Fruit fly (Drosophila melanogaster) whole organism, embryonic: Measurements from ENCODE around the gene ghi.
A peak's percentile ranks its signal among the peaks of the same experiment; 100 is the strongest.

Source experiments
- Abd-B ChIP-seq: fragments of 200-800 bp; sonication (Bioruptor generic); optimal IDR thresholded peaks from 2 replicates; lab custom pipeline; 2018; ENCODE audit warnings: missing biosample characterization, mild to moderate bottlenecking, missing genetic modification characterization, moderate library complexity
- CG10321 ChIP-seq: fragments of 200-800 bp; sonication (Bioruptor generic); IDR thresholded peaks from 2 replicates; pipeline ENCODE4 v1.3.6; 2022; ENCODE audit warnings: missing biosample characterization, missing genetic modification characterization
- CG12104 ChIP-seq: fragments of 200-800 bp; sonication (Bioruptor generic); optimal IDR thresholded peaks from 3 replicates; lab custom pipeline; 2016; ENCODE audit warnings: missing biosample characterization, missing genetic modification characterization
- CG12155 ChIP-seq: fragments of 200-800 bp; sonication (Bioruptor generic); optimal IDR thresholded peaks from 3 replicates; lab custom pipeline; 2016; ENCODE audit warnings: missing biosample characterization, missing genetic modification characterization
- CG12299 ChIP-seq: fragments of 200-800 bp; sonication (Bioruptor generic); optimal IDR thresholded peaks from 2 replicates; lab custom pipeline; 2018; ENCODE audit warnings: missing biosample characterization, mild to moderate bottlenecking, missing genetic modification characterization
- CG12391 ChIP-seq: fragments of 200-800 bp; sonication (Bioruptor generic); optimal IDR thresholded peaks from 3 replicates; lab custom pipeline; 2018; ENCODE audit warnings: missing biosample characterization, mild to moderate bottlenecking, missing genetic modification characterization, moderate library complexity
- CG12769 ChIP-seq: fragments of 200-800 bp; sonication (Bioruptor generic); optimal IDR thresholded peaks from 2 replicates; lab custom pipeline; 2019; ENCODE audit warnings: missing biosample characterization, mild to moderate bottlenecking, missing genetic modification characterization, moderate library complexity
- CG13287 ChIP-seq: fragments of 200-800 bp; sonication (Bioruptor generic); IDR thresholded peaks from 2 replicates; pipeline ENCODE4 v1.3.6; 2022; ENCODE audit warnings: missing biosample characterization, missing genetic modification characterization; ENCODE audit not compliant: partially characterized antibody
- CG13775 ChIP-seq: fragments of 200-800 bp; sonication (Bioruptor generic); optimal IDR thresholded peaks from 3 replicates; lab custom pipeline; 2017; ENCODE audit warnings: missing biosample characterization, mild to moderate bottlenecking, missing genetic modification characterization
- CG14014 ChIP-seq: fragments of 200-800 bp; sonication (Bioruptor generic); IDR thresholded peaks from 2 replicates; pipeline ENCODE4 v1.3.6; 2022; ENCODE audit warnings: missing biosample characterization, missing genetic modification characterization
- CG14710 ChIP-seq: fragments of 200-800 bp; sonication (Bioruptor generic); optimal IDR thresholded peaks from 3 replicates; lab custom pipeline; 2019; ENCODE audit warnings: missing biosample characterization, mild to moderate bottlenecking, missing genetic modification characterization, moderate library complexity
- CG17385 ChIP-seq: fragments of 200-800 bp; sonication (Bioruptor generic); optimal IDR thresholded peaks from 3 replicates; lab custom pipeline; 2018; ENCODE audit warnings: missing biosample characterization, mild to moderate bottlenecking, missing genetic modification characterization
- CG2202 ChIP-seq: fragments of 200-800 bp; sonication (Bioruptor generic); optimal IDR thresholded peaks from 2 replicates; lab custom pipeline; 2018; ENCODE audit warnings: missing biosample characterization, mild to moderate bottlenecking, missing genetic modification characterization
- CG2875 ChIP-seq: fragments of 200-800 bp; sonication (Bioruptor generic); optimal IDR thresholded peaks from 2 replicates; lab custom pipeline; 2017; ENCODE audit warnings: missing biosample characterization, mild to moderate bottlenecking, missing genetic modification characterization, missing genetic modification reagents
- CG3065 ChIP-seq: fragments of 200-800 bp; sonication (Bioruptor generic); optimal IDR thresholded peaks from 2 replicates; lab custom pipeline; 2016; ENCODE audit warnings: missing biosample characterization, missing genetic modification characterization
- CG31441 ChIP-seq: fragments of 200-800 bp; sonication (Bioruptor generic); IDR thresholded peaks from 2 replicates; pipeline ENCODE4 v1.3.6; 2022; ENCODE audit warnings: missing biosample characterization, missing genetic modification characterization
- CG34422 ChIP-seq: fragments of 200-800 bp; sonication (Bioruptor generic); IDR thresholded peaks from 3 replicates; pipeline ENCODE4 v1.3.6; 2022; ENCODE audit warnings: missing biosample characterization, missing genetic modification characterization
- CG4404 ChIP-seq: fragments of 200-800 bp; sonication (Bioruptor generic); IDR thresholded peaks from 2 replicates; pipeline ENCODE4 v1.3.6; 2022; ENCODE audit warnings: missing biosample characterization, missing genetic modification characterization
- CG5180 ChIP-seq: fragments of 200-800 bp; sonication (Bioruptor generic); optimal IDR thresholded peaks from 3 replicates; lab custom pipeline; 2017; ENCODE audit warnings: missing biosample characterization, missing genetic modification characterization, mild to moderate bottlenecking, moderate library complexity, missing genetic modification reagents
- CG6272 ChIP-seq: fragments of 200-800 bp; sonication (Bioruptor generic); IDR thresholded peaks from 2 replicates; pipeline ENCODE4 v1.3.6; 2022; ENCODE audit warnings: missing biosample characterization, missing genetic modification characterization
- CG6854 ChIP-seq: fragments of 200-800 bp; sonication (Bioruptor generic); optimal IDR thresholded peaks from 3 replicates; lab custom pipeline; 2017; ENCODE audit warnings: missing biosample characterization, mild to moderate bottlenecking, missing genetic modification characterization
- CG7745 ChIP-seq: fragments of 200-800 bp; sonication (Bioruptor generic); optimal IDR thresholded peaks from 2 replicates; lab custom pipeline; 2018; ENCODE audit warnings: missing biosample characterization, mild to moderate bottlenecking, missing genetic modification characterization, moderate library complexity
- CG9817 ChIP-seq: fragments of 200-800 bp; sonication (Bioruptor generic); optimal IDR thresholded peaks from 2 replicates; lab custom pipeline; 2018; ENCODE audit warnings: missing biosample characterization, mild to moderate bottlenecking, missing genetic modification characterization, moderate library complexity
- CrebB ChIP-seq: fragments of 200-800 bp; sonication (Bioruptor generic); optimal IDR thresholded peaks from 3 replicates; lab custom pipeline; 2018; ENCODE audit warnings: missing biosample characterization, mild to moderate bottlenecking, missing genetic modification characterization
- Dp ChIP-seq: fragments of 200-800 bp; sonication (Bioruptor generic); optimal IDR thresholded peaks from 2 replicates; lab custom pipeline; 2018; ENCODE audit warnings: missing biosample characterization, mild to moderate bottlenecking, missing genetic modification characterization, moderate library complexity
- Drgx ChIP-seq: fragments of 200-800 bp; sonication (Bioruptor generic); IDR thresholded peaks from 2 replicates; pipeline ENCODE4 v1.3.6; 2022; ENCODE audit warnings: missing biosample characterization, missing genetic modification characterization
- H15 ChIP-seq: fragments of 200-800 bp; sonication (Bioruptor generic); IDR thresholded peaks from 3 replicates; pipeline ENCODE4 v1.3.6; 2022; ENCODE audit warnings: missing biosample characterization, missing genetic modification characterization
- H2.0 ChIP-seq: fragments of 200-800 bp; sonication (Bioruptor generic); IDR thresholded peaks from 2 replicates; pipeline ENCODE4 v1.3.6; 2022; ENCODE audit warnings: missing biosample characterization, missing genetic modification characterization
- HLHmδ ChIP-seq: fragments of 200-800 bp; sonication (Bioruptor generic); optimal IDR thresholded peaks from 2 replicates; lab custom pipeline; 2018; ENCODE audit warnings: missing biosample characterization, mild to moderate bottlenecking, missing genetic modification characterization, moderate library complexity
- Hr3 ChIP-seq: fragments of 200-800 bp; sonication (Bioruptor generic); optimal IDR thresholded peaks from 3 replicates; lab custom pipeline; 2016; ENCODE audit warnings: missing biosample characterization, missing genetic modification characterization
- Jarid2 ChIP-seq: fragments of 200-800 bp; sonication (Bioruptor generic); optimal IDR thresholded peaks from 3 replicates; lab custom pipeline; 2017; ENCODE audit warnings: mild to moderate bottlenecking, missing biosample characterization, missing genetic modification reagents, missing genetic modification characterization
- Med ChIP-seq: fragments of 200-800 bp; sonication (Bioruptor generic); peaks from one replicate; lab custom pipeline; 2016; ENCODE audit warnings: missing biosample characterization, missing genetic modification characterization, mild to moderate bottlenecking, inconsistent platforms, moderate library complexity
- NK7.1 ChIP-seq: fragments of 200-800 bp; sonication (Bioruptor generic); optimal IDR thresholded peaks from 3 replicates; lab custom pipeline; 2016; ENCODE audit warnings: missing biosample characterization, missing genetic modification characterization
- Neu2 ChIP-seq: fragments of 200-800 bp; sonication (Bioruptor generic); optimal IDR thresholded peaks from 3 replicates; lab custom pipeline; 2016; ENCODE audit warnings: missing biosample characterization, missing genetic modification characterization, borderline replicate concordance
- Nf-YA ChIP-seq: fragments of 200-800 bp; sonication (Bioruptor generic); IDR thresholded peaks from 2 replicates; pipeline ENCODE4 v1.3.6; 2022; ENCODE audit warnings: missing biosample characterization, missing genetic modification characterization
- Nf-YB ChIP-seq: fragments of 200-800 bp; sonication (Bioruptor generic); optimal IDR thresholded peaks from 3 replicates; lab custom pipeline; 2019; ENCODE audit warnings: missing biosample characterization, mild to moderate bottlenecking, missing genetic modification characterization, moderate library complexity
- Optix ChIP-seq: fragments of 200-800 bp; sonication (Bioruptor generic); IDR thresholded peaks from 3 replicates; pipeline ENCODE4 v1.3.6; 2022; ENCODE audit warnings: missing biosample characterization, missing genetic modification characterization
- abd-A ChIP-seq: fragments of 200-800 bp; sonication (Bioruptor generic); optimal IDR thresholded peaks from 3 replicates; lab custom pipeline; 2019; ENCODE audit warnings: missing biosample characterization, mild to moderate bottlenecking, missing genetic modification characterization, moderate library complexity
- ara ChIP-seq: fragments of 200-800 bp; sonication (Bioruptor generic); IDR thresholded peaks from 2 replicates; pipeline ENCODE4 v1.3.6; 2022; ENCODE audit warnings: missing biosample characterization, missing genetic modification characterization
- btn ChIP-seq: fragments of 200-800 bp; sonication (Bioruptor generic); optimal IDR thresholded peaks from 2 replicates; lab custom pipeline; 2016; ENCODE audit warnings: missing biosample characterization, missing genetic modification characterization
- chn ChIP-seq: fragments of 200-800 bp; sonication (Bioruptor generic); optimal IDR thresholded peaks from 2 replicates; lab custom pipeline; 2016; ENCODE audit warnings: missing biosample characterization, missing genetic modification characterization
- ci ChIP-seq: fragments of 200-800 bp; sonication (Bioruptor generic); IDR thresholded peaks from 3 replicates; pipeline ENCODE4 v1.3.6; 2022; ENCODE audit warnings: missing biosample characterization, missing genetic modification characterization
- crol ChIP-seq: fragments of 200-800 bp; sonication (Bioruptor generic); IDR thresholded peaks from 2 replicates; pipeline ENCODE4 v1.3.6; 2022; ENCODE audit warnings: missing biosample characterization, missing genetic modification characterization
- hth ChIP-seq: fragments of >200 bp; optimal IDR thresholded peaks from 2 replicates; lab custom pipeline; 2017; ENCODE audit warnings: inconsistent platforms
- onecut ChIP-seq: fragments of 200-800 bp; sonication (Bioruptor generic); IDR thresholded peaks from 2 replicates; pipeline ENCODE4 v1.3.6; 2022; ENCODE audit warnings: missing biosample characterization, missing genetic modification characterization
- stc ChIP-seq: fragments of 200-800 bp; sonication (Bioruptor generic); IDR thresholded peaks from 2 replicates; pipeline ENCODE4 v1.3.6; 2022; ENCODE audit warnings: missing biosample characterization, missing genetic modification characterization
- toy ChIP-seq: fragments of 200-800 bp; sonication (Bioruptor generic); IDR thresholded peaks from 2 replicates; pipeline ENCODE4 v1.3.6; 2022; ENCODE audit warnings: missing biosample characterization, missing genetic modification characterization
- trh ChIP-seq: fragments of 200-800 bp; sonication (Bioruptor generic); optimal IDR thresholded peaks from 2 replicates; lab custom pipeline; 2016; ENCODE audit warnings: missing biosample characterization, missing genetic modification characterization
- ttk ChIP-seq: fragments of 200-800 bp; sonication (Bioruptor generic); IDR thresholded peaks from 2 replicates; pipeline ENCODE4 v2.1.2; 2022; ENCODE audit warnings: missing biosample characterization, missing genetic modification characterization
- vvl ChIP-seq: fragments of 200-800 bp; sonication (Bioruptor generic); IDR thresholded peaks from 2 replicates; pipeline ENCODE4 v1.3.6; 2022; ENCODE audit warnings: missing biosample characterization, missing genetic modification characterization
- zfh2 ChIP-seq: fragments of 200-800 bp; sonication (Bioruptor generic); optimal IDR thresholded peaks from 2 replicates; lab custom pipeline; 2016; ENCODE audit warnings: missing biosample characterization, missing genetic modification characterization

ghi gene

dm6 chr3L:9441907-9442479 lies 9.7 kb upstream of the ghi start, which contains the start of the genes Bet3 and Nf-YA (continued):
- TF ChIP-seq CG13287 (GFP tag; lab: Robert Waterston, UW) (peak; percentile 88), abd-A (tag; lab: Kevin White, UChicago) (no peak), CG4404 (GFP tag; lab: Robert Waterston, UW) (no peak), CG2202 (no peak), H2.0 (peak; percentile 31; the same call in 1 of the 2 replicates), CG14710 (tag; lab: Kevin White, UChicago) (peak; percentile 70), CG12104 (GFP tag; lab: Kevin White, UChicago) (peak; percentile 30), Drgx (GFP tag; lab: Robert Waterston, UW) (no peak), CG12769 (tag; lab: Kevin White, UChicago) (peak; percentile 43), Med (GFP tag; lab: Kevin White, UChicago) (peak; percentile 94), CG10321 (GFP tag; lab: Robert Waterston, UW) (no peak), CG14014 (GFP tag; lab: Robert Waterston, UW) (peak; percentile 49; the same call in 1 of the 2 replicates), CG6854 (GFP tag; lab: Kevin White, UChicago) (no peak), ara (GFP tag; lab: Robert Waterston, UW) (peak; percentile 55; the same call in 1 of the 2 replicates), ttk (GFP tag; lab: Robert Waterston, UW) (peak; percentile 38; the same call in 1 of the 2 replicates), CG17385 (peak; percentile 8), hth (lab: Kevin White, UChicago) (no peak), Dp (peak; percentile 46), CG34422 (GFP tag; lab: Robert Waterston, UW) (peak; percentile 67; the same call in 2 of the 3 replicates), CG12155 (GFP tag; lab: Kevin White, UChicago) (peak; percentile 42), CG12391 (tag; lab: Kevin White, UChicago) (peak; percentile 71), Nf-YB (no peak), Jarid2 (peak; percentile 20), CG9817 (peak; percentile 58), HLHmδ (GFP tag; lab: Kevin White, UChicago) (no peak), onecut (GFP tag; lab: Robert Waterston, UW) (no peak), Optix (peak; percentile 11; the same call in 1 of the 3 replicates), zfh2 (peak; percentile 51), CG5180 (GFP tag; lab: Kevin White, UChicago) (no peak), H15 (GFP tag; lab: Robert Waterston, UW) (peak; percentile 12; the same call in 1 of the 3 replicates), crol (no peak), stc (GFP tag; lab: Robert Waterston, UW) (no peak), trh (GFP tag; lab: Kevin White, UChicago) (no peak), CG12299 (tag; lab: Kevin White, UChicago) (no peak), btn (GFP tag; lab: Kevin White, UChicago) (no peak), chn (peak; percentile 66), Abd-B (GFP tag; lab: Kevin White, UChicago) (peak; percentile 88), CG3065 (GFP tag; lab: Kevin White, UChicago) (peak; percentile 3), CrebB (tag; lab: Kevin White, UChicago) (no peak), toy (GFP tag; lab: Robert Waterston, UW) (no peak), ci (GFP tag; lab: Robert Waterston, UW) (no peak; the same call in 1 of the 3 replicates), CG2875 (GFP tag; lab: Kevin White, UChicago) (no peak), CG7745 (no peak), vvl (peak; percentile 68; the same call in 1 of the 2 replicates), NK7.1 (no peak), CG31441 (peak; percentile 74), CG6272 (GFP tag; lab: Robert Waterston, UW) (peak; percentile 59; the same call in 1 of the 2 replicates), CG13775 (GFP tag; lab: Kevin White, UChicago) (peak; percentile 49), Hr3 (GFP tag; lab: Kevin White, UChicago) (peak; percentile 50), Nf-YA (GFP tag; lab: Robert Waterston, UW) (no peak), Neu2 (no peak)
